Comparison of ENCODE assay signal across 1 fruit fly cellular context in the genomic region with DNA sequence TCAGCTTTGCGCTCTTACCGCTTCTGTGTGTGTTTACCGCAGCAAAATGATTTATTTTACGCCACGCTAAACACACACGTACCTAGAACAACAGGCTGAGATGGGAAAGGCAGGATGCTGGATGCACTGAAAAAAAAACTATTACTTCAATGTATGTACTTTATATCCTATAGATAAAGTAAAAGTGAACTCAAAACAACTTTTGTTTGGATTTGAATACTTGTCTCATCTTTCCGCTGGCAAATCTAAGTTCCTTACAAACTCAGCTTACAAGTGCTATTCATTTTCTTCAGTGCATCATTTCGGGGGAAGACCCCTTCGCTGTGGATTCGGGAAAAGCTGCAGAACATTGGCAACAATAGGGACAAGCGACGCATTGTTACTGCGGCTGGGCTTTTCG.
TF ChIP-seq lines count a peak whose summit lies in the region.

No protein-coding gene starts in this region.

TF ChIP-seq in whole organism, embryonic, 481 proteins besides CTCF, POLR2A, EP300 and RAD21 (continued from another document and continues in another):
- TF ChIP-seq seq (GFP tag; IDR thresholded peaks at IDR 0.05; lab: Robert Waterston, UW) (no peak), esg (GFP tag; conservative IDR thresholded peaks at IDR 0.05; lab: Robert Waterston, UW) (no peak), ham (GFP tag; IDR thresholded peaks at IDR 0.05; lab: Robert Waterston, UW) (no peak), Dfd (GFP tag; optimal IDR thresholded peaks at IDR 0.05; lab: Kevin White, UChicago) (no peak), z (GFP tag; IDR thresholded peaks at IDR 0.05; lab: Robert Waterston, UW) (no peak), luna (GFP tag; optimal IDR thresholded peaks at IDR 0.05; lab: Kevin White, UChicago) (no peak), wdn (GFP tag; IDR thresholded peaks at IDR 0.05; lab: Robert Waterston, UW) (no peak), Oli (tag; optimal IDR thresholded peaks at IDR 0.05; lab: Kevin White, UChicago) (no peak), bowl (GFP tag; IDR thresholded peaks at IDR 0.05; lab: Robert Waterston, UW) (no peak), CG3726 (GFP tag; IDR thresholded peaks at IDR 0.05; lab: Robert Waterston, UW) (no peak), zfh2 (GFP tag; optimal IDR thresholded peaks at IDR 0.05; lab: Kevin White, UChicago) (peak; percentile 0), E2f2 (GFP tag; IDR thresholded peaks at IDR 0.05; lab: Robert Waterston, UW) (no peak), CG13775 (GFP tag; optimal IDR thresholded peaks at IDR 0.05; lab: Kevin White, UChicago) (no peak), CG15073 (GFP tag; optimal IDR thresholded peaks at IDR 0.05; lab: Kevin White, UChicago) (no peak), CG34376 (GFP tag; optimal IDR thresholded peaks at IDR 0.05; lab: Kevin White, UChicago) (no peak), HLH3B (GFP tag; IDR thresholded peaks at IDR 0.05; lab: Robert Waterston, UW) (no peak), CG6272 (GFP tag; IDR thresholded peaks at IDR 0.05; lab: Robert Waterston, UW) (no peak), CG13296 (GFP tag; optimal IDR thresholded peaks at IDR 0.05; lab: Kevin White, UChicago) (peak; percentile 6), tin (GFP tag; optimal IDR thresholded peaks at IDR 0.05; lab: Kevin White, UChicago) (no peak), CG2875 (GFP tag; optimal IDR thresholded peaks at IDR 0.05; lab: Kevin White, UChicago) (no peak), ind (GFP tag; optimal IDR thresholded peaks at IDR 0.05; lab: Kevin White, UChicago) (no peak), sug (tag; optimal IDR thresholded peaks at IDR 0.05; lab: Kevin White, UChicago) (no peak), Sox102F (GFP tag; optimal IDR thresholded peaks at IDR 0.05; lab: Kevin White, UChicago) (no peak), CG11723 (GFP tag; optimal IDR thresholded peaks at IDR 0.05; lab: Kevin White, UChicago) (no peak), Lim3 (GFP tag; IDR thresholded peaks at IDR 0.05; lab: Robert Waterston, UW) (no peak), CG2120 (GFP tag; optimal IDR thresholded peaks at IDR 0.05; lab: Kevin White, UChicago) (peak; percentile 55), CG6854 (GFP tag; optimal IDR thresholded peaks at IDR 0.05; lab: Kevin White, UChicago) (no peak), jing (GFP tag; optimal IDR thresholded peaks at IDR 0.05; lab: Kevin White, UChicago) (no peak), CG2678 (tag; optimal IDR thresholded peaks at IDR 0.05; lab: Kevin White, UChicago) (peak; percentile 58), Tbp (GFP tag; optimal IDR thresholded peaks at IDR 0.05; lab: Kevin White, UChicago) (no peak), toy (GFP tag; IDR thresholded peaks at IDR 0.05; lab: Robert Waterston, UW) (no peak), chif (GFP tag; optimal IDR thresholded peaks at IDR 0.05; lab: Kevin White, UChicago) (peak in 1 of 2 experiments; percentile 5), tll (GFP tag; optimal IDR thresholded peaks at IDR 0.05; lab: Kevin White, UChicago) (no peak), sens (GFP tag; lab: Kevin White, UChicago) (peak; percentile 22), grau (tag; optimal IDR thresholded peaks at IDR 0.05; lab: Kevin White, UChicago) (peak; percentile 12), trem (tag; optimal IDR thresholded peaks at IDR 0.05; lab: Kevin White, UChicago) (no peak), Hand (GFP tag; optimal IDR thresholded peaks at IDR 0.05; lab: Kevin White, UChicago) (no peak), TFAM (GFP tag; optimal IDR thresholded peaks at IDR 0.05; lab: Kevin White, UChicago) (no peak), Dp (GFP tag; optimal IDR thresholded peaks at IDR 0.05; lab: Kevin White, UChicago) (no peak), CG18476 (GFP tag; optimal IDR thresholded peaks at IDR 0.05; lab: Kevin White, UChicago) (no peak), otp (GFP tag; IDR thresholded peaks at IDR 0.05; lab: Robert Waterston, UW) (no peak), CG12236 (GFP tag; optimal IDR thresholded peaks at IDR 0.05; lab: Kevin White, UChicago) (no peak), knrl (GFP tag; IDR thresholded peaks at IDR 0.05; lab: Robert Waterston, UW; ENCODE audit: partially characterized antibody) (no peak), Deaf1 (tag; optimal IDR thresholded peaks at IDR 0.05; lab: Kevin White, UChicago) (peak; percentile 22), Dip2 (GFP tag; IDR thresholded peaks at IDR 0.05; lab: Robert Waterston, UW) (no peak), Bdp1 (GFP tag; optimal IDR thresholded peaks at IDR 0.05; lab: Kevin White, UChicago) (no peak), amos (GFP tag; IDR thresholded peaks at IDR 0.05; lab: Robert Waterston, UW; ENCODE audit: partially characterized antibody) (no peak), CG8924 (tag; optimal IDR thresholded peaks at IDR 0.05; lab: Kevin White, UChicago) (no peak), mirr (GFP tag; optimal IDR thresholded peaks at IDR 0.05; lab: Kevin White, UChicago) (no peak), YL-1 (GFP tag; optimal IDR thresholded peaks at IDR 0.05; lab: Kevin White, UChicago) (no peak), CG5245 (GFP tag; optimal IDR thresholded peaks at IDR 0.05; lab: Kevin White, UChicago) (no peak), crp (GFP tag; optimal IDR thresholded peaks at IDR 0.05; lab: Kevin White, UChicago) (no peak), scrt (GFP tag; optimal IDR thresholded peaks at IDR 0.05; lab: Kevin White, UChicago) (peak; percentile 2), tgo (GFP tag; IDR thresholded peaks at IDR 0.05; lab: Robert Waterston, UW) (peak; percentile 35; the same call in 1 of the 3 replicates), Rfx (GFP tag; IDR thresholded peaks at IDR 0.05; lab: Robert Waterston, UW) (peak; percentile 46; the same call in 1 of the 2 replicates), CG10462 (GFP tag; optimal IDR thresholded peaks at IDR 0.05; lab: Kevin White, UChicago) (no peak), mam (GFP tag; optimal IDR thresholded peaks at IDR 0.05; lab: Kevin White, UChicago) (no peak), Ravus (GFP tag; IDR thresholded peaks at IDR 0.05; lab: Robert Waterston, UW) (no peak), wor (GFP tag; IDR thresholded peaks at IDR 0.05; lab: Robert Waterston, UW) (no peak), Kr (GFP tag; optimal IDR thresholded peaks at IDR 0.05; lab: Kevin White, UChicago) (no peak), CG12744 (GFP tag; optimal IDR thresholded peaks at IDR 0.05; lab: Kevin White, UChicago) (no peak), Hr3 (GFP tag; optimal IDR thresholded peaks at IDR 0.05; lab: Kevin White, UChicago) (no peak), Dek (tag; optimal IDR thresholded peaks at IDR 0.05; lab: Kevin White, UChicago) (no peak), Hr51 (GFP tag; optimal IDR thresholded peaks at IDR 0.05; lab: Kevin White, UChicago) (peak in 1 of 2 experiments; percentile 9), CG15514 (GFP tag; optimal IDR thresholded peaks at IDR 0.05; lab: Kevin White, UChicago) (peak; percentile 8), NFAT (GFP tag; IDR thresholded peaks at IDR 0.05; lab: Robert Waterston, UW) (no peak), odd (GFP tag; optimal IDR thresholded peaks at IDR 0.05; lab: Kevin White, UChicago) (no peak), dysf (GFP tag; IDR thresholded peaks at IDR 0.05; lab: Robert Waterston, UW) (peak; percentile 40; the same call in 1 of the 3 replicates), sim (GFP tag; IDR thresholded peaks at IDR 0.05; lab: Robert Waterston, UW) (no peak), CG2712 (tag; optimal IDR thresholded peaks at IDR 0.05; lab: Kevin White, UChicago) (no peak), zf30C (GFP tag; optimal IDR thresholded peaks at IDR 0.05; lab: Kevin White, UChicago) (no peak), fu2 (GFP tag; optimal IDR thresholded peaks at IDR 0.05; lab: Kevin White, UChicago) (no peak), Doc2 (GFP tag; IDR thresholded peaks at IDR 0.05; lab: Robert Waterston, UW) (no peak), pho (GFP tag; optimal IDR thresholded peaks at IDR 0.05; lab: Kevin White, UChicago) (no peak), Gug (GFP tag; IDR thresholded peaks at IDR 0.05; lab: Robert Waterston, UW) (0 out of 4 replicates have a peak, but pooled peaks have one; percentile 4), gem (tag; optimal IDR thresholded peaks at IDR 0.05; lab: Kevin White, UChicago) (peak; percentile 38), CG30403 (GFP tag; optimal IDR thresholded peaks at IDR 0.05; lab: Kevin White, UChicago) (peak; percentile 15), ems (GFP tag; optimal IDR thresholded peaks at IDR 0.05; lab: Kevin White, UChicago) (no peak), hb (GFP tag; IDR thresholded peaks at IDR 0.05; lab: Robert Waterston, UW; ENCODE audit: partially characterized antibody) (no peak), Side (GFP tag; optimal IDR thresholded peaks at IDR 0.05; lab: Kevin White, UChicago) (no peak), CG9817 (tag; optimal IDR thresholded peaks at IDR 0.05; lab: Kevin White, UChicago) (no peak), row (GFP tag; IDR thresholded peaks at IDR 0.05; lab: Robert Waterston, UW) (peak; percentile 50; the same call in 2 of the 3 replicates), CG11398 (GFP tag; optimal IDR thresholded peaks at IDR 0.05; lab: Kevin White, UChicago) (no peak), MESR4 (GFP tag; optimal IDR thresholded peaks at IDR 0.05; lab: Kevin White, UChicago) (no peak), CG8290 (GFP tag; optimal IDR thresholded peaks at IDR 0.05; lab: Kevin White, UChicago) (no peak), CG8290 (tag; optimal IDR thresholded peaks at IDR 0.05; lab: Kevin White, UChicago) (peak in 1 of 2 experiments; percentile 26), CG6791 (GFP tag; IDR thresholded peaks at IDR 0.05; lab: Robert Waterston, UW; ENCODE audit: partially characterized antibody) (no peak), grn (GFP tag; optimal IDR thresholded peaks at IDR 0.05; lab: Kevin White, UChicago) (no peak), CG10366 (GFP tag; IDR thresholded peaks at IDR 0.05; lab: Robert Waterston, UW) (0 out of 2 replicates have a peak, but pooled peaks have one; percentile 13), chn (GFP tag; optimal IDR thresholded peaks at IDR 0.05; lab: Kevin White, UChicago) (no peak), nom (GFP tag; optimal IDR thresholded peaks at IDR 0.05; lab: Kevin White, UChicago) (no peak), CG5953 (GFP tag; IDR thresholded peaks at IDR 0.05; lab: Robert Waterston, UW) (no peak), NK7.1 (GFP tag; optimal IDR thresholded peaks at IDR 0.05; lab: Kevin White, UChicago) (no peak), CG8388 (GFP tag; optimal IDR thresholded peaks at IDR 0.05; lab: Kevin White, UChicago) (no peak), CG10267 (tag; optimal IDR thresholded peaks at IDR 0.05; lab: Kevin White, UChicago) (no peak), Aef1 (GFP tag; IDR thresholded peaks at IDR 0.05; lab: Robert Waterston, UW) (no peak), Mrtf (GFP tag; IDR thresholded peaks at IDR 0.05; lab: Robert Waterston, UW) (no peak), CrebB (tag; optimal IDR thresholded peaks at IDR 0.05; lab: Kevin White, UChicago) (no peak), CG30431 (GFP tag; optimal IDR thresholded peaks at IDR 0.05; lab: Kevin White, UChicago) (no peak), fd102C (GFP tag; optimal IDR thresholded peaks at IDR 0.05; lab: Kevin White, UChicago) (no peak), sna (GFP tag; IDR thresholded peaks at IDR 0.05; lab: Robert Waterston, UW; ENCODE audit: partially characterized antibody) (no peak), cato (GFP tag; optimal IDR thresholded peaks at IDR 0.05; lab: Kevin White, UChicago; ENCODE audit: borderline replicate concordance) (no peak), CG10147 (GFP tag; optimal IDR thresholded peaks at IDR 0.05; lab: Kevin White, UChicago) (no peak), Ets65A (GFP tag; lab: Kevin White, UChicago) (peak; percentile 91), CG10959 (GFP tag; IDR thresholded peaks at IDR 0.05; lab: Robert Waterston, UW) (no peak), zen (tag; optimal IDR thresholded peaks at IDR 0.05; lab: Kevin White, UChicago) (no peak), HLH54F (GFP tag; optimal IDR thresholded peaks at IDR 0.05; lab: Kevin White, UChicago) (no peak), croc (GFP tag; conservative IDR thresholded peaks at IDR 0.05; lab: Robert Waterston, UW) (no peak), CG7987 (GFP tag; optimal IDR thresholded peaks at IDR 0.05; lab: Kevin White, UChicago) (no peak), tup (GFP tag; optimal IDR thresholded peaks at IDR 0.05; lab: Kevin White, UChicago) (no peak), CG14860 (GFP tag; IDR thresholded peaks at IDR 0.05; lab: Robert Waterston, UW; ENCODE audit: partially characterized antibody) (no peak), hth (optimal IDR thresholded peaks at IDR 0.05; lab: Kevin White, UChicago) (no peak), CG13424 (tag; optimal IDR thresholded peaks at IDR 0.05; lab: Kevin White, UChicago) (peak; percentile 6), Dad (GFP tag; optimal IDR thresholded peaks at IDR 0.05; lab: Kevin White, UChicago) (no peak), CG12071 (GFP tag; optimal IDR thresholded peaks at IDR 0.05; lab: Kevin White, UChicago) (no peak), CG4282 (GFP tag; optimal IDR thresholded peaks at IDR 0.05; lab: Kevin White, UChicago) (no peak), CG43689 (GFP tag; IDR thresholded peaks at IDR 0.05; lab: Robert Waterston, UW) (no peak), slp2 (GFP tag; optimal IDR thresholded peaks at IDR 0.05; lab: Kevin White, UChicago) (no peak), pum (GFP tag; optimal IDR thresholded peaks at IDR 0.05; lab: Kevin White, UChicago) (no peak), ase (GFP tag; IDR thresholded peaks at IDR 0.05; lab: Robert Waterston, UW) (no peak), Nf-YB (GFP tag; optimal IDR thresholded peaks at IDR 0.05; lab: Kevin White, UChicago) (no peak), ranshi (GFP tag; IDR thresholded peaks at IDR 0.05; lab: Robert Waterston, UW) (no peak; the same call in 1 of the 2 replicates), CG3847 (GFP tag; IDR thresholded peaks at IDR 0.05; lab: Robert Waterston, UW) (peak; percentile 36; the same call in 1 of the 2 replicates), CG9876 (GFP tag; optimal IDR thresholded peaks at IDR 0.05; lab: Kevin White, UChicago) (no peak), Med (GFP tag; lab: Kevin White, UChicago) (peak; percentile 89), exex (tag; optimal IDR thresholded peaks at IDR 0.05; lab: Kevin White, UChicago) (no peak), CG2889 (GFP tag; IDR thresholded peaks at IDR 0.05; lab: Robert Waterston, UW) (0 out of 3 replicates have a peak, but pooled peaks have one; percentile 13), nmo (GFP tag; optimal IDR thresholded peaks at IDR 0.05; lab: Kevin White, UChicago) (no peak), Fer1 (GFP tag; optimal IDR thresholded peaks at IDR 0.05; lab: Kevin White, UChicago) (peak; percentile 21), Dref (GFP tag; IDR thresholded peaks at IDR 0.05; lab: Robert Waterston, UW) (no peak), CG13123 (GFP tag; optimal IDR thresholded peaks at IDR 0.05; lab: Kevin White, UChicago) (no peak), CG3995 (GFP tag; optimal IDR thresholded peaks at IDR 0.05; lab: Kevin White, UChicago) (no peak), gfzf (GFP tag; optimal IDR thresholded peaks at IDR 0.05; lab: Kevin White, UChicago) (no peak)
